Fruit fly (Drosophila melanogaster) whole organism, embryonic: ENCODE measurements around the gene klu.

ENCODE experiments used
- CG12071 ChIP-seq: fragments of 200-800 bp; sonication (Bioruptor generic); optimal IDR thresholded peaks from 3 replicates; lab custom pipeline; 2018; ENCODE audit warnings: missing biosample characterization, mild to moderate bottlenecking, missing genetic modification characterization
- CG13894 ChIP-seq: fragments of 200-800 bp; sonication (Bioruptor generic); optimal IDR thresholded peaks from 3 replicates; lab custom pipeline; 2018; ENCODE audit warnings: missing biosample characterization, mild to moderate bottlenecking, missing genetic modification characterization, moderate library complexity
- CG15696 ChIP-seq: fragments of 200-800 bp; sonication (Bioruptor generic); optimal IDR thresholded peaks from 2 replicates; lab custom pipeline; 2019; ENCODE audit warnings: missing biosample characterization, mild to moderate bottlenecking, missing genetic modification characterization, moderate library complexity
- CG16813 ChIP-seq: fragments of 200-800 bp; sonication (Bioruptor generic); IDR thresholded peaks from 3 replicates; pipeline ENCODE4 v1.3.6; 2022; ENCODE audit warnings: missing biosample characterization, missing genetic modification characterization; ENCODE audit not compliant: partially characterized antibody
- CG17361 ChIP-seq: fragments of 200-800 bp; sonication (Bioruptor generic); IDR thresholded peaks from 3 replicates; pipeline ENCODE4 v1.3.6; 2022; ENCODE audit warnings: missing biosample characterization, missing genetic modification characterization
- CG17568 ChIP-seq: fragments of 200-800 bp; sonication (Bioruptor generic); optimal IDR thresholded peaks from 2 replicates; lab custom pipeline; 2018; ENCODE audit warnings: missing biosample characterization, mild to moderate bottlenecking, missing genetic modification characterization, moderate library complexity
- CG18262 ChIP-seq: fragments of 200-800 bp; optimal IDR thresholded peaks from 3 replicates; lab custom pipeline; 2019; ENCODE audit warnings: missing biosample characterization, mild to moderate bottlenecking, missing genetic modification characterization, moderate library complexity
- CG3163 ChIP-seq: fragments of 200-800 bp; sonication (Bioruptor generic); optimal IDR thresholded peaks from 3 replicates; lab custom pipeline; 2016; ENCODE audit warnings: missing biosample characterization, missing genetic modification characterization
- CG3407 ChIP-seq: fragments of 200-800 bp; sonication (Bioruptor generic); optimal IDR thresholded peaks from 2 replicates; lab custom pipeline; 2018; ENCODE audit warnings: missing biosample characterization, mild to moderate bottlenecking, missing genetic modification characterization
- CG3838 ChIP-seq: fragments of 200-800 bp; sonication (Bioruptor generic); optimal IDR thresholded peaks from 3 replicates; lab custom pipeline; 2016; ENCODE audit warnings: missing biosample characterization, missing genetic modification characterization
- CG6254 ChIP-seq: fragments of 200-800 bp; sonication (Bioruptor generic); optimal IDR thresholded peaks from 3 replicates; lab custom pipeline; 2017; ENCODE audit warnings: mild to moderate bottlenecking, missing biosample characterization, missing genetic modification reagents, missing genetic modification characterization
- CG7786 ChIP-seq: fragments of 200-800 bp; sonication (Bioruptor generic); optimal IDR thresholded peaks from 2 replicates; lab custom pipeline; 2016; ENCODE audit warnings: missing biosample characterization, missing genetic modification characterization
- Doc3 ChIP-seq: fragments of 200-800 bp; sonication (Bioruptor generic); IDR thresholded peaks from 3 replicates; pipeline ENCODE4 v1.3.6; 2022; ENCODE audit warnings: missing biosample characterization, missing genetic modification characterization; ENCODE audit not compliant: partially characterized antibody
- H2.0 ChIP-seq: fragments of 200-800 bp; sonication (Bioruptor generic); IDR thresholded peaks from 2 replicates; pipeline ENCODE4 v1.3.6; 2022; ENCODE audit warnings: missing biosample characterization, missing genetic modification characterization
- Nf-YB ChIP-seq: fragments of 200-800 bp; sonication (Bioruptor generic); optimal IDR thresholded peaks from 3 replicates; lab custom pipeline; 2019; ENCODE audit warnings: missing biosample characterization, mild to moderate bottlenecking, missing genetic modification characterization, moderate library complexity
- Oaz ChIP-seq: fragments of 200-800 bp; sonication (Bioruptor generic); IDR thresholded peaks from 2 replicates; pipeline ENCODE4 v1.3.6; 2022; ENCODE audit warnings: missing biosample characterization, missing genetic modification characterization
- PHDP ChIP-seq: fragments of 200-800 bp; sonication (Bioruptor generic); optimal IDR thresholded peaks from 3 replicates; lab custom pipeline; 2018; ENCODE audit warnings: missing biosample characterization, mild to moderate bottlenecking, missing genetic modification characterization, moderate library complexity
- Stat92E ChIP-seq, 3 experiments: fragments of >200 bp in 2 of 3; fragments of 200-800 bp in 1 of 3; sonication (Bioruptor generic) in 1 of 3; optimal IDR thresholded peaks; 2 replicates each; lab custom pipeline; 2017 to 2019; ENCODE audit warnings: missing biosample characterization in 3 of 3, missing genetic modification characterization in 3 of 3, mild to moderate bottlenecking in 1 of 3, moderate library complexity in 1 of 3
- Xrp1 ChIP-seq: fragments of 200-800 bp; sonication (Bioruptor generic); IDR thresholded peaks from 2 replicates; pipeline ENCODE4 v1.3.6; 2022; ENCODE audit warnings: missing biosample characterization, missing genetic modification characterization
- chinmo ChIP-seq: fragments of 200-800 bp; sonication (Bioruptor generic); IDR thresholded peaks from 4 replicates; pipeline ENCODE4 v1.3.6; 2022; ENCODE audit warnings: missing biosample characterization, missing genetic modification characterization; ENCODE audit not compliant: partially characterized antibody
- dan ChIP-seq: fragments of 200-800 bp; sonication (Bioruptor generic); IDR thresholded peaks from 2 replicates; pipeline ENCODE4 v1.3.6; 2022; ENCODE audit warnings: missing biosample characterization, missing genetic modification characterization
- dm ChIP-seq: fragments of 200-800 bp; sonication (Bioruptor generic); optimal IDR thresholded peaks from 3 replicates; lab custom pipeline; 2016; ENCODE audit warnings: missing biosample characterization, missing genetic modification characterization
- lmd ChIP-seq: fragments of 200-800 bp; sonication (Bioruptor generic); IDR thresholded peaks from 2 replicates; pipeline ENCODE4 v1.3.6; 2022; ENCODE audit warnings: missing biosample characterization, missing genetic modification characterization
- lov ChIP-seq, 2 experiments: fragments of 200-800 bp in 1 of 2; fragments of >200 bp in 1 of 2; sonication (Bioruptor generic) in 1 of 2; IDR thresholded peaks in 1 of 2; optimal IDR thresholded peaks in 1 of 2; 2 replicates in 1 of 2; 3 replicates in 1 of 2; pipeline versions ENCODE4 v1.3.6 to Lab custom; 2017 to 2022; ENCODE audit warnings: missing biosample characterization in 1 of 2, missing genetic modification characterization in 1 of 2
- oc ChIP-seq: fragments of 200-800 bp; sonication (Bioruptor generic); optimal IDR thresholded peaks from 2 replicates; lab custom pipeline; 2018; ENCODE audit warnings: missing biosample characterization, mild to moderate bottlenecking, missing genetic modification characterization, moderate library complexity
- pan ChIP-seq, 4 experiments: fragments of >200 bp in 3 of 4; fragments of 200-800 bp in 1 of 4; sonication (Bioruptor generic) in 1 of 4; optimal IDR thresholded peaks in 3 of 4; IDR thresholded peaks in 1 of 4; 2 replicates each; pipeline versions ENCODE4 v1.3.6 to Lab custom; 2017 to 2022; ENCODE audit warnings: missing biosample characterization in 2 of 4, missing genetic modification characterization in 2 of 4, mixed read lengths in 1 of 4
- pb ChIP-seq: fragments of 200-800 bp; sonication (Bioruptor generic); optimal IDR thresholded peaks from 3 replicates; lab custom pipeline; 2016; ENCODE audit warnings: missing biosample characterization, missing genetic modification characterization
- pfk ChIP-seq: fragments of 200-800 bp; sonication (Bioruptor generic); optimal IDR thresholded peaks from 2 replicates; lab custom pipeline; 2018; ENCODE audit warnings: missing biosample characterization, mild to moderate bottlenecking, missing genetic modification characterization, moderate library complexity
- pita ChIP-seq: fragments of 200-800 bp; sonication (Bioruptor generic); optimal IDR thresholded peaks from 2 replicates; lab custom pipeline; 2017; ENCODE audit warnings: missing biosample characterization, mild to moderate bottlenecking, missing genetic modification characterization
- sc ChIP-seq, 3 experiments: fragments of >200 bp in 2 of 3; fragments of 200-800 bp in 1 of 3; sonication (Bioruptor generic) in 1 of 3; optimal IDR thresholded peaks; 2 replicates in 2 of 3; 3 replicates in 1 of 3; lab custom pipeline; 2017; ENCODE audit warnings: mild to moderate bottlenecking in 1 of 3, missing biosample characterization in 1 of 3, missing genetic modification characterization in 1 of 3, missing genetic modification reagents in 1 of 3
- seq ChIP-seq: fragments of 200-800 bp; sonication (Bioruptor generic); IDR thresholded peaks from 2 replicates; pipeline ENCODE4 v1.3.6; 2022; ENCODE audit warnings: missing biosample characterization, missing genetic modification characterization
- trh ChIP-seq: fragments of 200-800 bp; sonication (Bioruptor generic); optimal IDR thresholded peaks from 2 replicates; lab custom pipeline; 2016; ENCODE audit warnings: missing biosample characterization, missing genetic modification characterization
- tup ChIP-seq: fragments of 200-800 bp; sonication (Bioruptor generic); optimal IDR thresholded peaks from 2 replicates; lab custom pipeline; 2016; ENCODE audit warnings: missing biosample characterization, mild to moderate bottlenecking, missing genetic modification characterization, moderate library complexity
- vvl ChIP-seq: fragments of 200-800 bp; sonication (Bioruptor generic); IDR thresholded peaks from 2 replicates; pipeline ENCODE4 v1.3.6; 2022; ENCODE audit warnings: missing biosample characterization, missing genetic modification characterization

The klu gene

dm6 chr3L:10962031-10962679 lies 46.8 kb downstream of the klu start (continued):
- no peak for TF ChIP-seq CG12071 (GFP tag; lab: Kevin White, UChicago)
- TF ChIP-seq Xrp1 (GFP tag; lab: Robert Waterston, UW): peak; percentile 45; the same call in 1 of the 2 replicates
- no peak for TF ChIP-seq Nf-YB (GFP tag; lab: Kevin White, UChicago)
- no peak for TF ChIP-seq CG15696 (tag; lab: Kevin White, UChicago)
- no peak for TF ChIP-seq H2.0
- no peak for TF ChIP-seq sc (optimal IDR thresholded peaks at IDR 0.05; lab: Kevin White, UChicago)
- no peak for TF ChIP-seq sc (GFP tag; optimal IDR thresholded peaks at IDR 0.05; lab: Kevin White, UChicago)
- TF ChIP-seq pb (GFP tag; lab: Kevin White, UChicago): no peak
- no peak for TF ChIP-seq CG3838 (GFP tag; lab: Kevin White, UChicago)
- peak; percentile 70 for TF ChIP-seq oc (tag; lab: Kevin White, UChicago)
- TF ChIP-seq CG3407 (GFP tag; lab: Kevin White, UChicago): no peak
- TF ChIP-seq lmd: no peak; the same call in 1 of the 2 replicates
- no peak for TF ChIP-seq Doc3 (GFP tag; lab: Robert Waterston, UW)
- TF ChIP-seq CG17361 (GFP tag; lab: Robert Waterston, UW): 0 out of 3 replicates have a peak, but pooled peaks have one; percentile 19
- no peak for TF ChIP-seq Oaz (GFP tag; lab: Robert Waterston, UW)
- no peak for TF ChIP-seq CG16813 (GFP tag; lab: Robert Waterston, UW)
- TF ChIP-seq CG17568 (GFP tag; lab: Kevin White, UChicago): no peak
- TF ChIP-seq PHDP: peak; percentile 24
- TF ChIP-seq lov (optimal IDR thresholded peaks at IDR 0.05; lab: Kevin White, UChicago): no peak
- no peak for TF ChIP-seq lov (GFP tag; IDR thresholded peaks at IDR 0.05; lab: Robert Waterston, UW)
- no peak for TF ChIP-seq pan (optimal IDR thresholded peaks at IDR 0.05; lab: Kevin White, UChicago)
- peak in 1 of 2 experiments; percentile 33 for TF ChIP-seq pan (GFP tag; optimal IDR thresholded peaks at IDR 0.05 in 1 of 2, IDR thresholded peaks at IDR 0.05 in 1 of 2)
- TF ChIP-seq trh (GFP tag; lab: Kevin White, UChicago): no peak
- no peak for TF ChIP-seq CG6254
- TF ChIP-seq pfk (GFP tag; lab: Kevin White, UChicago): no peak
- no peak for TF ChIP-seq seq (GFP tag; lab: Robert Waterston, UW)
- no peak for TF ChIP-seq CG3163
- TF ChIP-seq CG18262 (tag; lab: Kevin White, UChicago): peak; percentile 10

- TF ChIP-seq vvl (GFP tag; lab: Robert Waterston, UW) (peak; percentile 35; the same call in 1 of the 2 replicates), pita (GFP tag; lab: Kevin White, UChicago) (no peak), tup (GFP tag; lab: Kevin White, UChicago) (no peak), CG13894 (tag; lab: Kevin White, UChicago) (peak; percentile 71), lov (optimal IDR thresholded peaks at IDR 0.05; lab: Kevin White, UChicago) (no peak), lov (GFP tag; IDR thresholded peaks at IDR 0.05; lab: Robert Waterston, UW) (0 out of 3 replicates have a peak, but pooled peaks have one; percentile 22), CG7786 (GFP tag; lab: Kevin White, UChicago) (no peak), chinmo (GFP tag; lab: Robert Waterston, UW) (0 out of 4 replicates have a peak, but pooled peaks have one; percentile 38), dm (GFP tag; lab: Kevin White, UChicago) (no peak), Oaz (GFP tag; lab: Robert Waterston, UW) (no peak), dan (GFP tag; lab: Robert Waterston, UW) (no peak), Stat92E (GFP tag; optimal IDR thresholded peaks at IDR 0.05; lab: Kevin White, UChicago) (peak in 1 of 3 experiments; percentile 94)
These were observed 49.3 kb downstream of the klu start for dm6 chr3L:10959660-10960059.
